Worm (Caenorhabditis elegans) whole organism, midembryonic: Measurements from ENCODE around the gene cki-2.

Experiments used
- T22C8.4 ChIP-seq: fragments of 200-800 bp; sonication (Bioruptor generic); IDR thresholded peaks from 2 replicates; pipeline ENCODE4 v1.3.6; 2022; ENCODE audit warnings: missing genetic modification characterization, missing compliant biosample characterization
- cog-1 ChIP-seq: sonication (generic microtip); optimal IDR thresholded peaks from 2 replicates; lab custom pipeline; 2016; ENCODE audit warnings: missing genetic modification characterization, missing compliant biosample characterization
- flt-1 ChIP-seq: fragments of 200-800 bp; sonication (Bioruptor generic); IDR thresholded peaks from 2 replicates; pipeline ENCODE4 v1.3.6; 2022; ENCODE audit warnings: missing genetic modification characterization, missing compliant biosample characterization
- klf-2 ChIP-seq: fragments of 200-800 bp; sonication (Bioruptor generic); conservative IDR thresholded peaks from 2 replicates; pipeline ENCODE4 v1.3.6; 2022; ENCODE audit warnings: missing genetic modification reagents, missing genetic modification characterization, missing compliant biosample characterization
- med-1 ChIP-seq: sonication (generic microtip); optimal IDR thresholded peaks from 2 replicates; lab custom pipeline; 2017; ENCODE audit warnings: missing genetic modification characterization, mild to moderate bottlenecking, missing compliant biosample characterization, antibody characterized with exemption, missing genetic modification reagents; ENCODE audit not compliant: insufficient read depth
- ref-1 ChIP-seq: fragments of 200-800 bp; sonication (Bioruptor generic); conservative IDR thresholded peaks from 2 replicates; pipeline ENCODE4 v1.3.6; 2022; ENCODE audit warnings: missing genetic modification reagents, missing genetic modification characterization, missing compliant biosample characterization
- tab-1 ChIP-seq: fragments of 200-800 bp; sonication (Bioruptor generic); IDR thresholded peaks from 2 replicates; pipeline ENCODE4 v1.3.6; 2022; ENCODE audit warnings: missing genetic modification characterization, missing compliant biosample characterization
- ztf-23 ChIP-seq: fragments of 200-800 bp; sonication (Bioruptor generic); IDR thresholded peaks from 2 replicates; pipeline ENCODE4 v1.3.6; 2022; ENCODE audit warnings: missing genetic modification reagents, missing genetic modification characterization, missing compliant biosample characterization
- ztf-29 ChIP-seq: fragments of 200-800 bp; sonication (Bioruptor generic); IDR thresholded peaks from 2 replicates; pipeline ENCODE4 v1.3.6; 2022; ENCODE audit warnings: missing genetic modification reagents, missing genetic modification characterization, missing compliant biosample characterization

Gene cki-2

ce11 chrII:7801899-7802298 lies 14.4 kb upstream of the cki-2 start:
- TF ChIP-seq cog-1 (tag; lab: Kevin White, UChicago) (no peak), T22C8.4 (GFP tag; lab: Robert Waterston, UW) (no peak), flt-1 (GFP tag; lab: Robert Waterston, UW) (no peak), tab-1 (no peak), ref-1 (GFP tag; lab: Robert Waterston, UW) (no peak), klf-2 (no peak), ztf-23 (GFP tag; lab: Robert Waterston, UW) (no peak), med-1 (no peak), ztf-29 (GFP tag; lab: Robert Waterston, UW) (no peak)

DNA sequence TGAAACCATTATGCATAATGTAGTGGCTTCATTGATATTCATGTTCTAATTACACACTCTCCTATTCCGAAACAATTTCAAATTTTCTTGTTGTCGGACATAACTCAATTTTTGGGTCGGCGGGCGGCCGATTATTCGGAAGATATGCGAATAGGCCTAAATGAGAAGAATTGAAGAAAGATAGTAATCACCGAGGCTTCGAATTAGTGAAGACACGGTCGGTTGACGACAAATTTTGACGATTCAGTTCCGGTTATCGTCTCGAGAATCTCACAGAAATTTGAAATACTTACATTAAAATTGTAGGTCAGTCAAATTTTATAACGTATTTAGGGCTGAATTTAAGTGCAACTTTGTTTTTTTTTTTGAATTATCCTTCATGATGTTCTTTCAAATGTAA lies 13.1 kb upstream of the cki-2 start:
- no peak for TF ChIP-seq ztf-23 (GFP tag; lab: Robert Waterston, UW)
- TF ChIP-seq ref-1 (GFP tag; lab: Robert Waterston, UW): no peak
- no peak for TF ChIP-seq T22C8.4 (GFP tag; lab: Robert Waterston, UW)

ce11 chrII:7806054-7806453 lies 10.2 kb upstream of the cki-2 start:
- TF ChIP-seq med-1: no peak
- TF ChIP-seq ztf-23 (GFP tag; lab: Robert Waterston, UW): no peak
- TF ChIP-seq klf-2: no peak
- no peak for TF ChIP-seq ref-1 (GFP tag; lab: Robert Waterston, UW)
- TF ChIP-seq T22C8.4 (GFP tag; lab: Robert Waterston, UW): no peak
- TF ChIP-seq flt-1 (GFP tag; lab: Robert Waterston, UW): no peak

ce11 chrII:7806872-7807271 lies 9.4 kb upstream of the cki-2 start:
- TF ChIP-seq ref-1 (GFP tag; lab: Robert Waterston, UW) (no peak), flt-1 (GFP tag; lab: Robert Waterston, UW) (no peak), ztf-23 (GFP tag; lab: Robert Waterston, UW) (no peak), klf-2 (no peak), med-1 (no peak), T22C8.4 (GFP tag; lab: Robert Waterston, UW) (no peak), ztf-29 (GFP tag; lab: Robert Waterston, UW) (no peak), tab-1 (no peak)

- TF ChIP-seq ztf-29 (GFP tag; lab: Robert Waterston, UW) (no peak), cog-1 (tag; lab: Kevin White, UChicago) (no peak), ref-1 (GFP tag; lab: Robert Waterston, UW) (no peak), T22C8.4 (GFP tag; lab: Robert Waterston, UW) (no peak), tab-1 (no peak), med-1 (no peak), flt-1 (GFP tag; lab: Robert Waterston, UW) (no peak), ztf-23 (GFP tag; lab: Robert Waterston, UW) (no peak), klf-2 (no peak)
Measured at ce11 chrII:7808153-7808552, 8.1 kb upstream of the cki-2 start.

DNA sequence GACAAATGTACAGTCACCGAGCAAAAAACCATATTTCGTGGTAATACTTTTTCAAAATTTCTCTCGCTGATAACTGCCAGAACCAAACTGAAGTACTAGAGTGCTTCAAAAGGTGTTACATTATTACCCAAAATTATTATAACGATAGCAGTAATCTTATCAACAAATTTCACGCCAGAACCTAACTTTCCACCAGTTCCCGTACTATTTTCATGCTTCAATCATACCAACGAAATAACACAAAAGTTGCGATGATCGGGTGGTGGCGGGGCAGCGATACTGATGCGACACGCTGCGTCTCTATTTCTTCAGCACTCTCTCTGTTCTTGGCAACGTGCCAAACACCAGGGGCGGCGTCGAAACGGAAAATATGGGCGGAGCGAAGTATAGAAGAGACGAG lies 7.3 kb upstream of the cki-2 start:
- TF ChIP-seq klf-2 (no peak), ztf-23 (GFP tag; lab: Robert Waterston, UW) (no peak), T22C8.4 (GFP tag; lab: Robert Waterston, UW) (no peak), cog-1 (tag; lab: Kevin White, UChicago) (no peak), med-1 (no peak), tab-1 (no peak), ztf-29 (GFP tag; lab: Robert Waterston, UW) (no peak), ref-1 (GFP tag; lab: Robert Waterston, UW) (no peak), flt-1 (GFP tag; lab: Robert Waterston, UW) (no peak)

DNA sequence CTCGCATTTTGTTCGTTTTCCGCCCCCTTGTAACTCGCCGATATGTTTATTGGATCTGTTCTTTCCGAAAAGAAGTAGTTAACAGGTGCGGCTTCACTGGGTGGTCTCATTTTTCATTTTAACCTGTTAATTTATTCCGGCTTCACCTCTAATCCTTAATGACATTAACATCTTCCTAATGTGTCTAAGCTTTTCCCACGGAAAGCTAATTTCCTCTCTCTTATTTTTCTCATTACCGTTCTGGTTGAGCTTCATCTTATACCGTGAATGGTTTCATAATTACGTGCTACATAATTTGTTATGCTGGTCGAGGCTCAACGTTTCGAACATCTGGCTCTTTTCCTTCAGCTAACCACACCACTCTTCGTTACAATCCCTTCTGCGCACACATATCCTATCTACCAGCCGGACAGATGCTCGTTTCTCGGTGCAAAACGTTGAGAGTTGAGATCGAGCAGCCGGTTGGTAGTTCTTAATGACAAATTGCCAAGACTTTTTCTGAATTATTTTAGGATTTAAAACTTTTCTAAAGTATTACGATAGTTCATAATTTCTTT lies 6.9 kb upstream of the cki-2 start:
- peak; percentile 85 for TF ChIP-seq cog-1 (tag; lab: Kevin White, UChicago)
- TF ChIP-seq T22C8.4 (GFP tag; lab: Robert Waterston, UW): no peak

DNA sequence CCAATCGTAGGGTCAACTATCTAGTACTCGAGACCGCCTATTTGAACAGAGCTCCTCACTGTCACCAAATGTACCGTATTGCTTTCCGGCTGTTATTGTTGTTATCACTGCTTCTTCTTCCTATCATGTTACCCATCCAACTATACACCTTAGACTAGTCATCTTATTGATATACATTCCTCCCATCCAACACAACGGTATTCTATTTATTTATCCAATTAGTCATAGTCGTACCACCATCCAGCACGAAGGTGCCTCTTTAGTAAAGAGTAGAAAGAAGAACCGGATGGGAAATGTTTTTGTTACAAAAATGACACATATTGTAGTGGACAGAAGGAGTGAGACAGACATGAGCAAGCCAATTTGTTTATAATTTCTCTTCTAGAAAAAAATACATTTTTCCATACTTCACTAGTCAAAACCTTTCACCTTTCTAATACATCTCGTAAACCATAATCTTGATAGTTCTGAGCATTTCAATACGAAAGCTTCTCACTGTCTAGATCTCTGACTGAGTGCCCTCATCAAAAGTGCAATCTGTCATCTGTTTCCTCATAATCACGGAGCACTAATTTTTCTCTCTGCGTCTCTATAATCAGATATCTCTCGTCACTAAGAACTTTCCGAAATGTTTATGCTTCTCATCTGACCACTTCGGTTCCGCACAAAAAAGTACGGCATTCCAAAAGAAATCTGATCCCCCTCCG lies 6.0 kb upstream of the cki-2 start:
- no peak for TF ChIP-seq ref-1 (GFP tag; lab: Robert Waterston, UW)
- no peak for TF ChIP-seq klf-2
- TF ChIP-seq cog-1 (tag; lab: Kevin White, UChicago): no peak
- TF ChIP-seq ztf-29 (GFP tag; lab: Robert Waterston, UW): no peak
- TF ChIP-seq ztf-23 (GFP tag; lab: Robert Waterston, UW): no peak
- TF ChIP-seq T22C8.4 (GFP tag; lab: Robert Waterston, UW): no peak
- no peak for TF ChIP-seq flt-1 (GFP tag; lab: Robert Waterston, UW)
- no peak for TF ChIP-seq med-1
- TF ChIP-seq tab-1: no peak

DNA sequence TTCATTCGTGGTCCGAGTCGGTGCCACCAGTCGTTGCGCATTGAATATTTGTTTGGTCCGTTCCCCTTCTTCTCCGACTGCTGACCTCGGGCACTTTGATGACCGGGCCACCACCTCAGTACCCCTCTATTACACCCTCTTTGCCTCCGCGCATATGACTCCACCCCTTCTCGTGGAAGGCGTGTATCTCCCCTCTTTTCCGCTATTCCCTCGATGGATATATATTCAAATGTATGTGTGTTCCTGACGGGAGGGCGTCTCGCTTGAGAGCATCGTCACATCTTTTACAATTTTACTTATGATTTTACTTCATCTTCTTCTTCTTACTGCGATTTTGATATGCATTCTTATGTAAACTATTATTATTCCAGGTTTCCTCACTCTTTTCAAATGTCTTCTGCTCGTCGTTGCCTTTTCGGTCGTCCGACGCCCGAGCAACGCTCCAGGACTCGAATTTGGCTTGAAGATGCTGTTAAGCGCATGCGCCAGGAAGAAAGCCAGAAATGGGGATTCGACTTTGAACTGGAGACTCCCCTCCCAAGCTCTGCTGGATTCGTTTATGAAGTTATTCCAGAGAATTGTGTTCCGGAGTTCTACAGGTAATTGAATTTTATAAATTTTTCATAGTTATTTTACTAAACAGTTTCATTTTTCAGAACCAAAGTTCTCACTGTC lies 5.3 kb upstream of the cki-2 start, which contains the start of gene cki-1:
TSS of gene cki-1 (plus strand) at position 372 of the 675 bp plus-strand sequence.
- TF ChIP-seq ztf-23 (GFP tag; lab: Robert Waterston, UW) (peak; percentile 61; the same call in 1 of the 2 replicates), flt-1 (GFP tag; lab: Robert Waterston, UW) (peak; percentile 58), ref-1 (GFP tag; lab: Robert Waterston, UW) (no peak), med-1 (no peak), ztf-29 (GFP tag; lab: Robert Waterston, UW) (no peak), klf-2 (no peak), tab-1 (0 out of 2 replicates have a peak, but pooled peaks have one; percentile 48), cog-1 (tag; lab: Kevin White, UChicago) (no peak), T22C8.4 (GFP tag; lab: Robert Waterston, UW) (no peak)

DNA sequence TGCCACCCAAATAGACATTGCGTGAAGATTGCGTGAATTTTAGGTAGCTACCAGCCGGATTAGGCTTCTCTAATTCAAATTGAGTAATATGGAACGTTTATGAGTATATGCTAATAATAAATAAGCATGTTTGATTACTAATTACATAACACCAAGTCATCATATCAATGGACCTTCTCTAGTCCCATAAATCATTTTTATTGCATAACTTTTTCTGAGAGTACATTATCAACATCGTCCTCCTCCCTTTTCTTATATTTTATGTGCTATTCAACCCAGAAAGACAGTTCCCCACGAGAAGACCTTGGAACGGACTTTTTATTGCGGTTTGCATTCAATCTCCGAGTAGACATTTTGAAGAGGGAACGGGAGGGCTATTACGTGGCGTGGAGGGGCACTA lies 4.0 kb upstream of the cki-2 start:
- TF ChIP-seq cog-1 (tag; lab: Kevin White, UChicago): peak; percentile 36
- TF ChIP-seq ztf-23 (GFP tag; lab: Robert Waterston, UW): no peak
- TF ChIP-seq flt-1 (GFP tag; lab: Robert Waterston, UW): peak; percentile 61; the same call in 1 of the 2 replicates
- 0 out of 2 replicates have a peak, but pooled peaks have one; percentile 26 for TF ChIP-seq ztf-29 (GFP tag; lab: Robert Waterston, UW)
- TF ChIP-seq klf-2: 0 out of 2 replicates have a peak, but pooled peaks have one; percentile 43
